Fruit fly (Drosophila melanogaster): ENCODE results near the gene Sgs4.

The Sgs4 gene

DNA sequence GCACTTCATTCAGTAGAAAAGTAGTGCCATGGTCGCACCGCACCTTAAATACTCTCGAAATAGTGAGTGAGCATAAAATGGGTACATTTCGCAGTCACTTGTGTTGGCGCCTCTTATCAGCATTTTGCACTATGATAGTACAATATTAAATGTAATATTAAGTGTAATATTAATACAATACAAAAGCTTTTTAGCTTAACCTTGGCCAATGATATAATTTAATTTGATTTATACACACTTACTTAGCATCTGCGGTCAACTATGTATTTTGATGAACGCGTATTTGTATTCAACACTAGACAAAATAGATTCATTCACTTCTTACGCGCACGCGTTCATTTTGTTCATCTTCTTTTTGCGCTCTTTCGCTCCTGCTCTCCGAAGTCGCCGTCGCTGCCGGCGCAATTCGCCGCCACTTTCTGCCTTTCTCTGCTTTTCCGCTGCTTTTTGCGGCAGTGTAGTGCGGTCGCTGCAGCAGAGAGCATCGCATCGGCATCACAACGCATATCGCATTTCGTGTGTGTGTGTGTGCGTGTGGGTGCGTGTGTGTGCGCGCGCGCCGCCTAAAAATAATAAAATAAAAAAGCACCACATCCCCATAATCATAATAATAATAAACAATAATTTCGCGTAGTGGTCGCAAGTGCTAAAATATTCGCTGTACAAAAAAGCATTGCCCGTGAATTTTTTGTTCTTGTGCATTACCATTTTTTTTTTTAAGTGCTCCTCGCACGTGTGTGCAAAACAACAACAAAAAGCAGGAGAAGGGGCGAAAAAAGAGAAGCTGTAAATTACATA is 39.2 kb downstream of the Sgs4 start (continued):
- TF ChIP-seq lmd (GFP tag; IDR thresholded peaks at IDR 0.05): peak; percentile 35; the same call in 1 of the 2 replicates
- peak; percentile 11 for TF ChIP-seq CG2116 (GFP tag; optimal IDR thresholded peaks at IDR 0.05)
- TF ChIP-seq CG33557 (GFP tag; optimal IDR thresholded peaks at IDR 0.05): no peak
- peak; percentile 79 for TF ChIP-seq row (GFP tag; IDR thresholded peaks at IDR 0.05)
- TF ChIP-seq zfh1 (GFP tag; IDR thresholded peaks at IDR 0.05): peak; percentile 48; the same call in 2 of the 3 replicates
- TF ChIP-seq Six4 (GFP tag; optimal IDR thresholded peaks at IDR 0.05): peak; percentile 17
- peak; percentile 52 for TF ChIP-seq dmrt99B (tag; optimal IDR thresholded peaks at IDR 0.05)
- TF ChIP-seq CG7271 (tag; optimal IDR thresholded peaks at IDR 0.05): no peak
- no peak for TF ChIP-seq CG17612 (GFP tag; IDR thresholded peaks at IDR 0.05)
- no peak for TF ChIP-seq CG10462 (GFP tag; optimal IDR thresholded peaks at IDR 0.05)
- peak; percentile 38; the same call in 1 of the 3 replicates for TF ChIP-seq so (GFP tag; IDR thresholded peaks at IDR 0.05)
- no peak for TF ChIP-seq maf-S (GFP tag; optimal IDR thresholded peaks at IDR 0.05)
- TF ChIP-seq CG8388 (GFP tag; optimal IDR thresholded peaks at IDR 0.05): no peak
- peak; percentile 41 for TF ChIP-seq CG6765 (GFP tag; optimal IDR thresholded peaks at IDR 0.05)
- 0 out of 2 replicates have a peak, but pooled peaks have one; percentile 8 for TF ChIP-seq CG42726 (GFP tag; IDR thresholded peaks at IDR 0.05; ENCODE audit: partially characterized antibody)
- TF ChIP-seq CG10147 (GFP tag; optimal IDR thresholded peaks at IDR 0.05): peak; percentile 62
- TF ChIP-seq Eip74EF (GFP tag; optimal IDR thresholded peaks at IDR 0.05): peak in 1 of 2 experiments; percentile 36
- peak; percentile 47; the same call in 1 of the 3 replicates for TF ChIP-seq CG34422 (GFP tag; IDR thresholded peaks at IDR 0.05)
- no peak for TF ChIP-seq Poxn (GFP tag; IDR thresholded peaks at IDR 0.05)
- no peak for TF ChIP-seq Sin3A (optimal IDR thresholded peaks at IDR 0.05)
- peak; percentile 4 for TF ChIP-seq Usf (GFP tag; optimal IDR thresholded peaks at IDR 0.05)
- TF ChIP-seq kah (GFP tag; optimal IDR thresholded peaks at IDR 0.05): no peak
- TF ChIP-seq bigmax (GFP tag; optimal IDR thresholded peaks at IDR 0.05): no peak
- TF ChIP-seq CG31441 (GFP tag; IDR thresholded peaks at IDR 0.05): peak; percentile 41
- TF ChIP-seq unc-4 (GFP tag; IDR thresholded peaks at IDR 0.05; ENCODE audit: partially characterized antibody): no peak
- TF ChIP-seq ci (GFP tag; IDR thresholded peaks at IDR 0.05): peak; percentile 65; the same call in 2 of the 3 replicates
- TF ChIP-seq sens-2 (GFP tag; IDR thresholded peaks at IDR 0.05): peak; percentile 42; the same call in 1 of the 2 replicates
- peak; percentile 42 for TF ChIP-seq CG18599 (GFP tag; optimal IDR thresholded peaks at IDR 0.05)
- TF ChIP-seq ERR (GFP tag; optimal IDR thresholded peaks at IDR 0.05): no peak
- TF ChIP-seq gfzf (GFP tag; optimal IDR thresholded peaks at IDR 0.05): no peak
- no peak for TF ChIP-seq CG16779 (GFP tag; IDR thresholded peaks at IDR 0.05)
- TF ChIP-seq Hmx (GFP tag; optimal IDR thresholded peaks at IDR 0.05): no peak
- TF ChIP-seq prd (optimal IDR thresholded peaks at IDR 0.05): no peak
- peak; percentile 52 for TF ChIP-seq prd (GFP tag; IDR thresholded peaks at IDR 0.05)
- TF ChIP-seq CG10274 (GFP tag; optimal IDR thresholded peaks at IDR 0.05): no peak
- no peak; the same call in 2 of the 3 replicates for TF ChIP-seq B-H1 (GFP tag; IDR thresholded peaks at IDR 0.05)
- no peak for TF ChIP-seq Scr (GFP tag; IDR thresholded peaks at IDR 0.05; ENCODE audit: partially characterized antibody)
- TF ChIP-seq CG31224 (GFP tag; IDR thresholded peaks at IDR 0.05): no peak
- peak; percentile 4 for TF ChIP-seq CG10209 (GFP tag; optimal IDR thresholded peaks at IDR 0.05)
- 0 out of 3 replicates have a peak, but pooled peaks have one; percentile 26 for TF ChIP-seq zen2 (GFP tag; IDR thresholded peaks at IDR 0.05; ENCODE audit: partially characterized antibody)
- TF ChIP-seq pfk (GFP tag; optimal IDR thresholded peaks at IDR 0.05): no peak
- TF ChIP-seq Bdp1 (GFP tag; optimal IDR thresholded peaks at IDR 0.05): no peak
- peak; percentile 36; the same call in 2 of the 3 replicates for TF ChIP-seq CG11695 (GFP tag; IDR thresholded peaks at IDR 0.05)
- TF ChIP-seq dysf (GFP tag; IDR thresholded peaks at IDR 0.05): peak; percentile 60
- peak; percentile 32; the same call in 1 of the 2 replicates for TF ChIP-seq wor (GFP tag; IDR thresholded peaks at IDR 0.05)
- TF ChIP-seq CG6272 (GFP tag; IDR thresholded peaks at IDR 0.05): peak; percentile 30; the same call in 1 of the 2 replicates
- peak; percentile 54 for TF ChIP-seq CG3281 (GFP tag; optimal IDR thresholded peaks at IDR 0.05)
- no peak for TF ChIP-seq wek (GFP tag; optimal IDR thresholded peaks at IDR 0.05)
- TF ChIP-seq Spps (tag; optimal IDR thresholded peaks at IDR 0.05): no peak

Measured in whole organism, embryonic.